Worm (Caenorhabditis elegans): ENCODE data around the gene fbxa-133.

DNA sequence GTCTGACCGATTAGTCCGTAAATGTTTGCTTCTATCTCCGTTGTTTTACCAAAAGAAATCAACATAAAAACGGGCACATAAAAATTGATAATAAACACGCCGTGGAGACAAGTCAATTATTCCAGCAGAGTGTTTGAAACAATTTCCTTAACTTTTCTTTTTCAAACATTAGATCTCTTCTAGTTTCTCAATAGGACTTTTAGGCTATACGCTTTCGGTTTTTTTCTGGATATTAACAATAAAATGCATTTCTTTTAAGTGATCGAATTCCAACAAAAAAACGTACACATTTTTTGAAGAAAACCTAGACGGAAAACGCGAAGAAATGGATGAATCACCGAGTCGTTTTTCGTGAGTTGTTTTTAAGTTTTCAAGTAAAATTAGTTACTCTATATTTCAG lies 25.6 kb upstream of the fbxa-133 start, which contains the start of gene fbxa-172:
- TF ChIP-seq scrt-1 (GFP tag; IDR thresholded peaks at IDR 0.05) (no peak), ama-1 (optimal IDR thresholded peaks at IDR 0.05) (no peak), flt-1 (GFP tag; IDR thresholded peaks at IDR 0.05) (no peak), aly-1 (tag; optimal IDR thresholded peaks at IDR 0.05) (no peak), tbx-11 (GFP tag; IDR thresholded peaks at IDR 0.05) (no peak)
